Fruit fly (Drosophila melanogaster) whole organism, adult: Measurements from ENCODE around the gene CG8907.
A peak's percentile ranks its signal among the peaks of the same experiment; 100 is the strongest.
"Not testable (repeated sequence)": the region's sequence is repeated elsewhere in the genome, so short reads cannot be mapped to it uniquely, and the experiment has no call there.

Source experiments
- CG11617 ChIP-seq: fragments of 200-800 bp; sonication (Bioruptor generic); optimal IDR thresholded peaks from 2 replicates; lab custom pipeline; 2017; ENCODE audit warnings: mild to moderate bottlenecking, missing biosample characterization, missing genetic modification reagents, missing genetic modification characterization
- CG12768 ChIP-seq: fragments of 200-800 bp; sonication (Bioruptor generic); optimal IDR thresholded peaks from 2 replicates; lab custom pipeline; 2017; ENCODE audit warnings: missing biosample characterization, missing genetic modification characterization, mild to moderate bottlenecking, moderate library complexity, missing genetic modification reagents
- CG14711 ChIP-seq: fragments of 200-800 bp; sonication (Bioruptor generic); optimal IDR thresholded peaks from 2 replicates; lab custom pipeline; 2018; ENCODE audit warnings: missing biosample characterization, mild to moderate bottlenecking, missing genetic modification characterization, moderate library complexity
- CG1620 ChIP-seq: fragments of 200-800 bp; sonication (Bioruptor generic); optimal IDR thresholded peaks from 2 replicates; lab custom pipeline; 2016; ENCODE audit warnings: missing biosample characterization, missing genetic modification characterization
- CG33017 ChIP-seq: fragments of 200-800 bp; sonication (Bioruptor generic); optimal IDR thresholded peaks from 2 replicates; lab custom pipeline; 2018; ENCODE audit warnings: missing biosample characterization, mild to moderate bottlenecking, missing genetic modification characterization, moderate library complexity
- CG5204 ChIP-seq: fragments of 200-800 bp; sonication (Bioruptor generic); optimal IDR thresholded peaks from 2 replicates; lab custom pipeline; 2016; ENCODE audit warnings: missing biosample characterization, missing genetic modification characterization
- CG7045 ChIP-seq: fragments of 200-800 bp; sonication (Bioruptor generic); optimal IDR thresholded peaks from 2 replicates; lab custom pipeline; 2017; ENCODE audit warnings: missing biosample characterization, mild to moderate bottlenecking, missing genetic modification characterization
- CG7101 ChIP-seq: fragments of 200-800 bp; sonication (Bioruptor generic); optimal IDR thresholded peaks from 2 replicates; lab custom pipeline; 2018; ENCODE audit warnings: missing biosample characterization, mild to moderate bottlenecking, missing genetic modification characterization, moderate library complexity
- Clk ChIP-seq: fragments of 200-800 bp; sonication (Bioruptor generic); optimal IDR thresholded peaks from 2 replicates; lab custom pipeline; 2017; ENCODE audit warnings: missing biosample characterization, missing genetic modification characterization
- Crg-1 ChIP-seq: fragments of 200-800 bp; sonication (Bioruptor generic); optimal IDR thresholded peaks from 2 replicates; lab custom pipeline; 2016; ENCODE audit warnings: missing biosample characterization, missing genetic modification characterization
- Hr96 ChIP-seq: fragments of 200-800 bp; sonication (Bioruptor generic); optimal IDR thresholded peaks from 2 replicates; lab custom pipeline; 2016; ENCODE audit warnings: missing biosample characterization, missing genetic modification characterization
- Mnt ChIP-seq: fragments of 200-800 bp; sonication (Bioruptor generic); optimal IDR thresholded peaks from 2 replicates; lab custom pipeline; 2016; ENCODE audit warnings: missing biosample characterization, mild to moderate bottlenecking, missing genetic modification characterization
- bab1 ChIP-seq: fragments of 200-800 bp; sonication (Bioruptor generic); optimal IDR thresholded peaks from 3 replicates; lab custom pipeline; 2019; ENCODE audit warnings: missing biosample characterization, mild to moderate bottlenecking, missing genetic modification characterization, moderate library complexity
- cic ChIP-seq: fragments of 200-800 bp; sonication (Bioruptor generic); optimal IDR thresholded peaks from 2 replicates; lab custom pipeline; 2017; ENCODE audit warnings: missing biosample characterization, mild to moderate bottlenecking, missing genetic modification characterization, moderate library complexity
- cnc ChIP-seq, 2 experiments: fragments of >200 bp; optimal IDR thresholded peaks; 2 replicates each; lab custom pipeline; 2017
- kay ChIP-seq: fragments of 200-800 bp; sonication (Bioruptor generic); peaks from one replicate; lab custom pipeline; 2016; ENCODE audit warnings: missing biosample characterization, missing genetic modification characterization, borderline replicate concordance
- ovo ChIP-seq: fragments of 200-800 bp; sonication (Bioruptor generic); optimal IDR thresholded peaks from 2 replicates; lab custom pipeline; 2016; ENCODE audit warnings: missing biosample characterization, missing genetic modification characterization
- pad ChIP-seq: fragments of 200-800 bp; sonication (Bioruptor generic); optimal IDR thresholded peaks from 3 replicates; lab custom pipeline; 2017; ENCODE audit warnings: missing biosample characterization, missing genetic modification characterization, mild to moderate bottlenecking, moderate library complexity, missing genetic modification reagents
- tj ChIP-seq: fragments of 200-800 bp; sonication (Bioruptor generic); optimal IDR thresholded peaks from 3 replicates; lab custom pipeline; 2017; ENCODE audit warnings: missing biosample characterization, mild to moderate bottlenecking, missing genetic modification characterization, moderate library complexity
- toe ChIP-seq: fragments of 200-800 bp; sonication (Bioruptor generic); optimal IDR thresholded peaks from 2 replicates; lab custom pipeline; 2016; ENCODE audit warnings: missing biosample characterization, missing genetic modification characterization

The CG8907 gene

DNA sequence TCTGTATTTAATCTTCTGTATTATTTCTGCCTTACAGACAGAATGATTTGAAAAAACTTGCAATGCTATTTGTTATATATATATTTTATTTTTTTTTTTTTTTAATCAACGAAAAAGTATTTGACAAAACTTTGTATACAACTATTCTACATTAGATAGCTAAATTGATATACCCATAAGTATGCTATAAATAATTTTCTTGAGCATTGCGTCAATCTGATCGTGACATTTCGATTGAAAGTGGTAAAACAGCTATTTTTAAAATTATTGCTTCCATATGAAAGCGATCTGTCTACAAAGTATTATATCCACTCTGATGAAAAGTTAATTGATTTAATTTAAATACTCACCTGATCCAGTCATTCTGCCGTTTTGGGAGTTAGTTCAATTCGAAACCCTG is 23.8 kb upstream of the CG8907 start:
- TF ChIP-seq Crg-1 (no peak), CG5204 (GFP tag; lab: Kevin White, UChicago) (no peak), toe (GFP tag; lab: Kevin White, UChicago) (no peak), CG7101 (no peak)

dm6 chr3R:16985547-16985946 is 22.5 kb upstream of the CG8907 start:
- TF ChIP-seq CG7045 (GFP tag; lab: Kevin White, UChicago) (no peak), CG14711 (tag; lab: Kevin White, UChicago) (no peak), bab1 (GFP tag; lab: Kevin White, UChicago) (no peak), toe (GFP tag; lab: Kevin White, UChicago) (no peak), CG12768 (GFP tag; lab: Kevin White, UChicago) (no peak), Hr96 (GFP tag; lab: Kevin White, UChicago) (no peak), kay (GFP tag; lab: Kevin White, UChicago) (peak; percentile 79), ovo (no peak)

DNA sequence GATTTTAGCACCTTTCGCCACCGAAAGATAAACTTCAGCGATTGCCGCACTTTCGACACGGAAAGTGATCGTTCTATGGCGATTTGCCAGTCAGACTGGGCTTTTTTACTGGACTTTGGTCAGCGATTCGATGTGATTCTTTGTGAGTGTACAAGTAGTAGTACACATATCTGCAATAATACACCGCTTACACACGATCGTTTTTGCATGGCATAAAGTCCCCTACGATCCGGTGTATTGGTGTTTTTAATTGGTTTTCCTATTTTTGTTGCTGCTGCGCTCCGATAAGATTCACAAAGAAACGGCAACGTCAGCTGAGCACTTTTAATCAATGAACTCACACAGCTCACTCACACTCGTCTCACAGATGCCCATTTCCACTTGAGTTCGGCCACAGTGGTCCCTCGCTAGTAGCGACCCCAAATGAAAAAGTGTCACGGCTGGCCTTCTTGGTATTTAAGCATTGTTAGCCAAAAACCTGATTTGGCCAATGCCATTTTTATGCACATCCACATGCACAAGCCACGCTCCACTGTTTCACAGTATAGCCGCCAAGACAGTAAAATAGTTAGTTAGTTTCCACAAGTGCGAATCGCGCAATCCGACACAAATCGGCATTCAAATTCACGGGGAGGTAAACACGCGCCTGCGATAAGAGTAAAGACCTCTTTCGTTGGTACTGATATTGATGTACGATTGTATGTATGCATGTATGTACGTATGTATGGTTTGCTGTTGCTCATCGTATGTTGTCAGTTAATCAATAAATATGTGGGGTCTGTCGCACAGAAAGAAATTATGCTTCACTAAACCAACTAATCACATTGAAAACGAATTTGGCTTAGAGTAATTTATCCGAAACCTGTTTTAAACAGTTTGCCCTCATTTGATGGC is 21.6 kb upstream of the CG8907 start:
- peak; percentile 66 for TF ChIP-seq ovo
- peak; percentile 88 for TF ChIP-seq tj
- TF ChIP-seq CG7045 (GFP tag; lab: Kevin White, UChicago): peak; percentile 98
- TF ChIP-seq CG14711 (tag; lab: Kevin White, UChicago): peak; percentile 86
- TF ChIP-seq Hr96 (GFP tag; lab: Kevin White, UChicago): peak; percentile 98
- TF ChIP-seq toe (GFP tag; lab: Kevin White, UChicago): peak; percentile 94
- TF ChIP-seq CG5204 (GFP tag; lab: Kevin White, UChicago): peak; percentile 97
- TF ChIP-seq Clk (GFP tag; lab: Kevin White, UChicago): peak; percentile 94
- peak; percentile 94 for TF ChIP-seq CG11617
- peak; percentile 98 for TF ChIP-seq cic (GFP tag; lab: Kevin White, UChicago)
- TF ChIP-seq pad (GFP tag; lab: Kevin White, UChicago): peak; percentile 88
- peak; percentile 96 for TF ChIP-seq CG33017 (tag; lab: Kevin White, UChicago)
- TF ChIP-seq CG12768 (GFP tag; lab: Kevin White, UChicago): peak; percentile 94
- TF ChIP-seq kay (GFP tag; lab: Kevin White, UChicago): peak; percentile 87
- peak; percentile 94 for TF ChIP-seq Crg-1
- peak; percentile 92 for TF ChIP-seq Mnt (GFP tag; lab: Kevin White, UChicago)
- peak; percentile 88 for TF ChIP-seq bab1 (GFP tag; lab: Kevin White, UChicago)
- peak; percentile 95 for TF ChIP-seq CG7101
- TF ChIP-seq cnc (optimal IDR thresholded peaks at IDR 0.05; lab: Kevin White, UChicago): no peak
- peak; percentile 89 for TF ChIP-seq CG1620 (GFP tag; lab: Kevin White, UChicago)

dm6 chr3R:16987220-16987923 is 20.7 kb upstream of the CG8907 start, which contains the start of gene CG18622:
TSS of gene CG18622 (minus strand) at chr3R:16987732.
- TF ChIP-seq cic (GFP tag; lab: Kevin White, UChicago): peak; percentile 95
- no peak for TF ChIP-seq CG14711 (tag; lab: Kevin White, UChicago)
- peak; percentile 24 for TF ChIP-seq toe (GFP tag; lab: Kevin White, UChicago)
- TF ChIP-seq CG1620 (GFP tag; lab: Kevin White, UChicago): no peak
- no peak for TF ChIP-seq Hr96 (GFP tag; lab: Kevin White, UChicago)
- TF ChIP-seq Clk (GFP tag; lab: Kevin White, UChicago): no peak
- peak; percentile 3 for TF ChIP-seq CG33017 (tag; lab: Kevin White, UChicago)
- TF ChIP-seq ovo: peak; percentile 56
- no peak for TF ChIP-seq cnc (optimal IDR thresholded peaks at IDR 0.05; lab: Kevin White, UChicago)
- TF ChIP-seq CG12768 (GFP tag; lab: Kevin White, UChicago): peak; percentile 88
- no peak for TF ChIP-seq CG7101
- TF ChIP-seq kay (GFP tag; lab: Kevin White, UChicago): peak; percentile 82
- TF ChIP-seq pad (GFP tag; lab: Kevin White, UChicago): peak; percentile 94
- TF ChIP-seq Mnt (GFP tag; lab: Kevin White, UChicago): peak; percentile 63
- peak; percentile 21 for TF ChIP-seq tj
- TF ChIP-seq CG7045 (GFP tag; lab: Kevin White, UChicago): no peak
- TF ChIP-seq CG11617: no peak

DNA sequence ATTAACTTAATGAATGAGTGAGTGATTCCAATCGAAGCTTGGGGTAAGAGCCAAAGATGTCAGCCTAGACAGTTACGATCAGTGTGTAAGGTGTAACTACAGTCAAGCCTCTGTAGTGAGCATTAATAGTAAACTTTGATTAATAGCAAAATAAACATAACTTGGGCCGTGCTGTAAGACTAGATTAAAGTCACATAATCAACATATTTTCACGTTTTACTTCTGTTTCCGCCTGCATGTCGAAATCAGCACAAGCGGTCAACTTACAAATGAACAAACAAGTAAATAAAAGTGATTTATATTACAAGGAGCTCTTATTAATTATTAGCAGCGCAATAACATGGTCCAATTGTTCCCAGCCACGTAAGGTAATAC is 20.2 kb upstream of the CG8907 start:
- no peak for TF ChIP-seq toe (GFP tag; lab: Kevin White, UChicago)
- TF ChIP-seq cic (GFP tag; lab: Kevin White, UChicago): peak; percentile 12
- TF ChIP-seq Crg-1: no peak
- no peak for TF ChIP-seq pad (GFP tag; lab: Kevin White, UChicago)
- TF ChIP-seq CG5204 (GFP tag; lab: Kevin White, UChicago): no peak

dm6 chr3R:16988514-16988913 is 19.6 kb upstream of the CG8907 start, which contains the start of gene MESK4:
TSS of gene MESK4 (plus strand) at chr3R:16988814.
- not testable (repeated sequence) for TF ChIP-seq CG33017 (tag; lab: Kevin White, UChicago); CG7101; bab1 (GFP tag; lab: Kevin White, UChicago)
